Fruit fly (Drosophila melanogaster): ENCODE measurements around the gene Pak.

Gene Pak

DNA sequence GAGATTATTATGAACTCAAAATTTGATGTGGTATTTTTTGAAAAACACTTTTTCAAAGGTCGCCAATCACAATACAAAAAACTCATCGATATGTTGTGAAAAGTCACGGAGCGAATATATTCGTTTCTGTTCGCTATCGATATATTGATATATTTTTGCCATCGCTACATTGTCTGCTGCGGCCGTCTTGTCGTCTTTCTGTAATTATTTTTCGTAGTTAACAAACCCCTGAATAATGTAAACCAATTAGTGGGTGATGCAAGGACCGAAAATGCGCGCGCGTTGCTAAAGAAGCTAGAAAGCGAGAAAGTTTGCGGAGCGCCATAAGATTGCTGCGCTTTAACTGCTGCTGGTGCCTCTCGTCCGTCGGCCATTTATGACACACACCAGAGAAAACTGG is at the start of gene Pak:
Gene Pak, plus strand, starts transcription at position 142 of the 400 bp plus-strand sequence.
- TF ChIP-seq CG17801 (GFP tag; optimal IDR thresholded peaks at IDR 0.05; ENCODE audit: partially characterized antibody) = no peak

- no peak for TF ChIP-seq CG17801 (GFP tag; optimal IDR thresholded peaks at IDR 0.05; ENCODE audit: partially characterized antibody)
These were observed 49.3 kb upstream of the Pak start, which contains the start of gene Osi15 for dm6 chr3R:6301257-6301839. Gene Osi15 (plus strand): TSS chr3R:6301804.

- no peak for TF ChIP-seq CG17801 (GFP tag; optimal IDR thresholded peaks at IDR 0.05; ENCODE audit: partially characterized antibody)
These were observed 47.0 kb upstream of the Pak start, which contains the start of gene CG46396 for dm6 chr3R:6303738-6304137. Gene CG46396 (plus strand): TSS chr3R:6304038.

dm6 chr3R:6304947-6305346 is 45.7 kb upstream of the Pak start, which contains the start of gene Osi16:
Gene Osi16 (plus strand): TSS chr3R:6305247.
- TF ChIP-seq CG17801 (GFP tag; optimal IDR thresholded peaks at IDR 0.05; ENCODE audit: partially characterized antibody) = no peak

DNA sequence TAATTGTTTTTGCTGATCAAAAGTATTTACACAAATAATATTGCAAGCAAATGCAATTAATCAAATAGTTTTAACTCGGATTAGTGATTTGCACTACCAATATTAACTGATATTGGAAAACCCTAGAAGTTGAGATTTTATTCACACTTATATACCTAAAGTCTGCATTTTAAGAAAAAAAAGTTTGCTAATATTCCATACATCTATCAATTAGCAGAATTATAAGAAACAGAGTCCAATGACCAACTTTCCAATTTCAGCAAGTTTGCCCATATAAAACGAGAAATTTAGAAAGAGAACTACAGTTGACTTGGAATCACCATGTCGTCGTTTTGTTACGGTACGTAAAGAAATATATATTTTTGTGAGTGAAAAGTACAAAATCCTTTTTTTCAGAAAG is 44.1 kb upstream of the Pak start, which contains the start of gene CG46026:
Gene CG46026, plus strand, starts transcription at position 301 of the 400 bp plus-strand sequence.
- TF ChIP-seq CG17801 (GFP tag; optimal IDR thresholded peaks at IDR 0.05; ENCODE audit: partially characterized antibody) = no peak

dm6 chr3R:6309676-6310075 is 41.0 kb upstream of the Pak start, which contains the start of gene CG31560:
Gene CG31560 (plus strand): TSS chr3R:6309976.
- no peak for TF ChIP-seq CG17801 (GFP tag; optimal IDR thresholded peaks at IDR 0.05; ENCODE audit: partially characterized antibody)

dm6 chr3R:6311641-6312259 is 38.9 kb upstream of the Pak start, which contains the start of gene Osi17:
Gene Osi17 (plus strand): TSS chr3R:6311772.
- no peak for TF ChIP-seq CG17801 (GFP tag; optimal IDR thresholded peaks at IDR 0.05; ENCODE audit: partially characterized antibody)

- no peak for TF ChIP-seq CG17801 (GFP tag; optimal IDR thresholded peaks at IDR 0.05; ENCODE audit: partially characterized antibody)
These were observed 35.6 kb upstream of the Pak start for dm6 chr3R:6315078-6315477.

- no peak for TF ChIP-seq CG17801 (GFP tag; optimal IDR thresholded peaks at IDR 0.05; ENCODE audit: partially characterized antibody)
These were observed 20.9 kb upstream of the Pak start, which contains the start of gene Osi18 for dm6 chr3R:6329774-6330298. Gene Osi18 (plus strand): TSS chr3R:6330248.

DNA sequence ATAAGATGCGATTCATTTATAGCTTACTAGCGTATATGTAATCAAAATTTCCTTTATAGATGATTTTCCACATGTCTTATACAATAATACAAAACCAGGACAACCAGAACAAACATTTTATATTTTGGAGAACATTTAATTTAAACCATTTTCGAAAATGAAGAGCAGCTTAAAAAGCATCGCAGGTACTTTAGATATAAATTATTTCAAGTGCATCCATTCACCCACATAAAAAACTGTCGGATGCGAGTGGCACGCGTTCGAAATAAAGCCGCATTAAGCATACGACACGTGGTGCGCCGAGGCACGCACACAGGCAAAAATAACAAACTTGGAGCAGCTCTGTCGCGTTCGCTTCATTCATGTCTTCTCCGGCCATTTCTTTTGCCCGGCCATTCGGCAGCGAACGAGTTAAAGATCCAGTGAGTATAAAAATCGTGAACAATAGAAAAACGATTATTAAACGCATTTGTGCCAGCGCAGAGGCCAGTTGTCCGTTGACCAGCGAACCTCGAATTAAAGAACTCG is 15.7 kb upstream of the Pak start, which contains the start of gene Osi19:
Gene Osi19, plus strand, starts transcription at position 457 of the 528 bp plus-strand sequence.
- TF ChIP-seq CG17801 (GFP tag; optimal IDR thresholded peaks at IDR 0.05; ENCODE audit: partially characterized antibody) = no peak

DNA sequence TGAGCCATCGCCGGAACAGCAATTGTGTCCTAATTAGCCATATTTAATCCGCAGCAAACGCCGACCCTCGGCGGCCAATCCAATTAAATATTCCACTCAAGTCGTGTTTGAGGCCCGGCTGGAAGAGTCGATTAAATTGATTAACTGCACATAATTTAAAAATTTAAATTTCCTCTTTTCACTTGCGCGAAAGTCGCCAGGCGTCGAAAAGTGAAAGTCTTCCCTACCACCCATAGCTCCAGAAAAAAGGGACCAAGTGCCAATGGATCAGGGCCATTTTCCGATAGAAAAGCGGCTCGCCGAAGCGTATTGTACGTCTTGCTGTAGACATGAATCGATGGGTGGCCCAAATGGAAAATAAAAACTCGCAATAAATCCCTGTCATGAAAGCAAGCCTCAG is 13.3 kb upstream of the Pak start:
- no peak for TF ChIP-seq CG17801 (GFP tag; optimal IDR thresholded peaks at IDR 0.05; ENCODE audit: partially characterized antibody)

dm6 chr3R:6339795-6340194 is 10.9 kb upstream of the Pak start, which contains the start of gene Osi20:
Gene Osi20 (plus strand): TSS chr3R:6340095.
- TF ChIP-seq CG17801 (GFP tag; optimal IDR thresholded peaks at IDR 0.05; ENCODE audit: partially characterized antibody) = no peak

DNA sequence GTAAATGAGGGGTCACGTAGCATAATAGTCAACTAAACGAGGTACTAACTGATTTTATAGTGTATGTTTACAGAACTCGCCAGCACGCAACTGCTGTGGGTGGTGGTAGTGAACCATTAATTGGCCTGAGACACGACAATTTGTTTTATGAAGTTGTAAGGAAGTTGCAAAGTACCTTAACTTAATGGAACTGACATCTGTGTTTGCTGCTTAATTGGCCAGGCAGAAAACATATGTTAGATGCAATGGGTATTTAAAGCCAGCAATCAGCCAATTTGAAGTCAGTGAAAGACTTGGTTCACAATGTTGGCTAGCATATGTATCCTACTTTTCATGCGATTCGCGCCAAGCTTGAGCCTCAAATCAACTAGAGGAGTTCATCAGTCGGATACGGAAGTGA is 9.0 kb upstream of the Pak start, which contains the start of gene CG17917:
Gene CG17917, plus strand, starts transcription at position 301 of the 400 bp plus-strand sequence.
- TF ChIP-seq CG17801 (GFP tag; optimal IDR thresholded peaks at IDR 0.05; ENCODE audit: partially characterized antibody) = no peak

DNA sequence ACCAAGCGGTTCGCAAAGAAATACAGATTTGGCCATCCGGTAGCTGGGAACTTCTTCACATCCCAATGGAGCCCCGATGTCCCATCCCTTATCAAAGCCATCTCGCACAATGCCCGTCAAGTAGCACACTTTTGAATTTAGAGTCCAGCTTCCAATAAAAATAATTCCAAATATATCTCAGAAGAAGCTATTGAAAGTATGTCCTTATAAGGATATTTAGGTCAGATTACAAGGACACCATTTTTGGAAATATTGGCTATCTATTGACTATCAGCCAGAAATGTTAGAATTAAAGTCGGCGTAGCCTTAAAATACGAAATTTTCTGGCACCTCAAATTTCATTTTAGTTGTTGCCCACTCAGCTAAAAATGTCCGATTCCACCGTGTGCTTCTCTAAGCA is 8.0 kb upstream of the Pak start, which contains the start of gene CG10298:
Gene CG10298, plus strand, starts transcription at position 301 of the 400 bp plus-strand sequence.
- TF ChIP-seq CG17801 (GFP tag; optimal IDR thresholded peaks at IDR 0.05; ENCODE audit: partially characterized antibody) = no peak
